Worm (Caenorhabditis elegans): ENCODE measurements around the gene pcp-3.
"Not testable (repeated sequence)": the region's sequence is repeated elsewhere in the genome, so short reads cannot be mapped to it uniquely, and the experiment has no call there.

Gene pcp-3

DNA sequence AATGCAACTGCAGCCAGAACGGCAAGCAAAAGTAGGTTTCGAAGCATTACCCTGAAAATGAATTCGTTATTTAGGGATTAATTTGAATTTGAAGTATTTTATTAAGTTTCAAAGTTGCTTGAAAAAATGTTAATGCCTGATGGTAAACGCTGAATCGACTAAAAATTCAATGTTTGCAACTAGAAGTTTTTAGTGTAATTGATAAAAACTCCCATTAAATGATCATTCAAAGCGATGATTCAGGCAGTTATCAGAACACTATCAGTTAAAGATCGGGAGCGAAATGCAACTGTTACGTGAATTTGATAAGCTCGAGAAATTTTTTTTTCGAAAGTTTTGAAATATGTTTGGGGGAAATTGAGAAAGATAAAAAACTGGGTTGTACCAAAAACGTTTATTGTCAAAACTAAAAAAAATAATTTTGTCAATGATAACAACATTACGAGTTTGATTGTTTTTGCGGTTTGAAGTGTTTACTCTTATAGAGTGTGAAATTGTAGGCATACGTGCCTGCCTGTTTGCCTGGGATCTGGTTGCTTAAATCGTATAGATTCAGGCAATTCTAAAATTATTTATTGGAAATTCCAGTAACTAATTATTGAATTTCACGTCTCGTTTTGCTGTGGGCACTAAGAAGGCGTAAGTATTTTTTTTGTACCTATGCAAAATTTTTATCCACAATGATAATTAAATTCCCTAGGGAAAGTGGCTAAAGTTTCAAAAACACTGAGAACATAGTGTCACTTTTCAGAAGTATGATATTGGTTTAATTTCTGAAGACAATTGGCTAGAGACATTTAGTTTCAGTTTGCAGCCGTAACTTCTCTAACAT, at the start of gene pcp-3:
Gene pcp-3, minus strand, starts transcription at position 51 of the 832 bp plus-strand sequence.
- TF ChIP-seq unc-62 (GFP tag; optimal IDR thresholded peaks at IDR 0.05): no peak

DNA sequence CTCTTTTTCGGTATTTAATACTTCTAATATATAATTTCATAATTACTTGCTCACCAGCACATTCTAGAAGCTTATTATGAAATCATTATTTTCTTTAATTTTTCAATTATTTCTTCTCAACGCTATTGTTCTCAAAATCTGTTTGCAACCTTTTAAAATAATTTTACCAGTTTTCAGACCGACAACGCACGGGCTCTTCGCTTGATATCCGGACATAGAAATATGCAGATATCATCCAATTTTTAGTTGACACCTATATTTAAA, 41.1 kb upstream of the pcp-3 start, which contains the start of gene wnk-1:
Gene wnk-1, plus strand, starts transcription at position 165 of the 264 bp plus-strand sequence.
- no peak for TF ChIP-seq unc-62 (GFP tag; optimal IDR thresholded peaks at IDR 0.05)

DNA sequence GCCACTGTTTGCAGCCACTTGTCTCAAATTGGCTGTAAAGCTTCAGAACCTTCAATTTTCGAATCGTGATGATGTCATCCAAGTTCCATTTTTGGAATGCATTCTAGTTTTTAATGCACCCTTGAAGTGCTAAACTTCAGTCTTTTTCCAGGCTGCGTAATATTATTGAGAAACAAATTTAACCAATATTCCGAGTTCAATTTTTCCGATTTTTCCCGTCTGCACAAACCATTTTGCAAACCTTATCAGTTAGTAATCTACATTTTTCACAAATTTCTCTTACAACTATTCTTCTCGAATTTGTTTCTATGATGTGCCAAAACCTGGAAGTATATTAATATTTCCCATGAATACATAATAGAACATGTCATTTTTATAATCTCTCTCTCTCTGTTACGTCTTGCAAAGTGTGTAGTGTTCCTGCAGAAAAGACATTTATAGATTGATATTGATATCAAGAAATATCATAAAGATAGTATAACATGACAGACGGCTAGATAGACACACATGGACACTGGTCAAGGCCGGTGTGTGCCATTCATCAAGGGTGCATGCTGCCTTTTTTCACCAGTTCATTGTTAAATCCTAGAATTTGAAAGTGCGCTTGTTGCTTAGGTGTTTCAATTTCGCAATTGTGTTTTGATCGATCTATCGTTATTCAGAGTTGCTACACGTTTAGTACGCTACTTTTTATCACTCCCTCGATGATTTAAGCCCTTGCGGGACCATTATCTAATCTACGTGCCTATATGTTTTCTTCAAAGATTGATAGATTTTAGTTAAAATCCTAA, 40.5 kb upstream of the pcp-3 start:
- TF ChIP-seq unc-62 (GFP tag; optimal IDR thresholded peaks at IDR 0.05): no peak

DNA sequence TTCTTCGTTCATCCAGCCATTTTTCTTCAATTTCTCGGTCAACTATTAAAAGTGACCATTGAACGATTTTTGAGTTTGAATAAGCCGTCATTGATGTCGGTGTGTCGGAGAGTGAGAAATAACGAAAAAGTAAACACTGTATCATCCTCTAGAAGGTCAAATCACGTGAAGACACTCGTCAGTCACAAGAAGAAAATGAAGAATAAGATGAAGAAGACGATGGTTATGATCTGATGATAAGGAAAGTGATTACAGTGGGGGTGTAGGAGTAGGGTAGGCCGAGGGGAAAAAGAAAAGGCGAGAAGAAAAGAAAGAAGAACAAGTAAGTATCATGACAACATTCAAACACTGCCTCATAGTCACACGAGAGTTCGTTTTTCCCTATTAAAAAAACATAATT, 39.3 kb upstream of the pcp-3 start:
- TF ChIP-seq unc-62 (GFP tag; optimal IDR thresholded peaks at IDR 0.05): no peak

DNA sequence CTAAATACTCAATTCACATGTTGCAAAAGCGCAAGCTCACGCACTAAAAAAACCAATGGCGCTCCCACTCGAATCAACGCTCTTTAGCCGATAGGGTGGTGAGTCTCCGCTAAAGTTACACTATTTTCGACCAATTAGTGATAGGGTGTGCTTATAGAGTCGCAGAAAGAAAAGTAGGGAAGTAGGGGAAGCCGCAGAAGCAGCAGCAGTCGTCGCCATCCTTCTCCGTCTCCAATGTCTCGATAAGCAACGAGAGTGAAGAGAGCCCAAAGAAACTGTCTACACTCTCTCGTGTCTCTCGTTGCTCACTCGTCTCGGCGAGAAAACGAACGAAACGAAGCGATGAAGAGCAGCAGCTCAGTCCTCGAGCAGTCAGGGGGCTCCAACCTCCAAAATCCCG, 37.9 kb upstream of the pcp-3 start:
- no peak for TF ChIP-seq unc-62 (GFP tag; optimal IDR thresholded peaks at IDR 0.05)

DNA sequence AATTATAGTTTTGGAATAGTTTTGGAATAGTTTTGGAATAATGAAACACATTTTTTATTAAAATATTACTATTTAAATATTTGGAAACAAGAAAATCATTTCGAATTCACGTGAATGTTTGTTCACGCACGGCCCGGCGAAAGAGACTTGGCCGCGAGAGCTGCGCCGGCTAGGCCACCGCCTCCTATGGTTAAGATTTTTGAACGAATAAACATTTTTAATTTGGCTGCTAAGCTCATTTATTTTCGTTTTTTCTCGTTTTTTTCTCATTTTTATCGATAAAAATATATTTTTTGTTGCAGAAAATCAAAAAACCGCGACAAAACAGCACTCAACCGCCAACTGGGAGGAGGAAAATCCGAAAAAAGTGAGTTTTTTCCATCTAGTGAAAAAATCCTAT, 35.7 kb upstream of the pcp-3 start, which contains the start of gene C46C2.7:
Gene C46C2.7, plus strand, starts transcription at position 301 of the 400 bp plus-strand sequence.
- TF ChIP-seq unc-62 (GFP tag; optimal IDR thresholded peaks at IDR 0.05): not testable (repeated sequence)

DNA sequence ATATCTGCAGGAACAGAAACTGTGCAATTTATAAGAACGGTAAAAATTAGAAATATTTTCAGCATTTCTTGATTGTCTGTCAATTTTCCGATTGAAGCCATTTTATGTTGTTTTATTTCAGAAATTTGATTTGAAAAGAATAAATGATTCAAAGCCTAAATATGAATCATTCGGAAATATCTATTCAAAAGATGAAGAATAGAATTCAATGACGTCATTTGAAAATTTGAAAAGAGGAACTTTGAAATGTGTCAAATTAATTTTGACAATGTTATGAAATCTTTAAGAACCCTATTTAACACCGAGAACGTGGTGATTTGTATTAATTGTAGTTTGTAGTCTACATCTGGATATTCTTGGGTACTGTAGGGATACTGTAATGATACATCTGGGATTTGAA, 33.7 kb upstream of the pcp-3 start, which contains the start of gene C46C2.5:
Gene C46C2.5, minus strand, starts transcription at position 101 of the 400 bp plus-strand sequence.
- no peak for TF ChIP-seq unc-62 (GFP tag; optimal IDR thresholded peaks at IDR 0.05)

DNA sequence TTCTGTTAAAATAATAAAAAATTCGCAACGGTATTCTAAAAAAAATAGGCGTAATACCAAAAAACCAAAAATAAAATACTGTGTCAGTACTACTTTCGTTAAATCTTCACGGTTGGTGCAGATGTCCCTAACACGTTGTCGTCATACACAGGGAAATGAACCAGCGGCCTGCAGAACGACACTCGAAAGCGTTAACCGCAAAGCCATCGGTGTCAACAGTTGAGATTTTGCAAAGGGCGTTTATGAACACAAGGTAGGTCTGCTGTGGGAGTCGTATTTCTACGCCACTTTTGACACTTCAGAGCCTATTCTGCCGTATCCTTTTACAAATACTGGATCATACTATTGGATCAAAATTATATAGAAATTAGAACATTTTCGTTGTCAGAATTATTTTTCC, 32.4 kb upstream of the pcp-3 start:
- TF ChIP-seq unc-62 (GFP tag; optimal IDR thresholded peaks at IDR 0.05): no peak

DNA sequence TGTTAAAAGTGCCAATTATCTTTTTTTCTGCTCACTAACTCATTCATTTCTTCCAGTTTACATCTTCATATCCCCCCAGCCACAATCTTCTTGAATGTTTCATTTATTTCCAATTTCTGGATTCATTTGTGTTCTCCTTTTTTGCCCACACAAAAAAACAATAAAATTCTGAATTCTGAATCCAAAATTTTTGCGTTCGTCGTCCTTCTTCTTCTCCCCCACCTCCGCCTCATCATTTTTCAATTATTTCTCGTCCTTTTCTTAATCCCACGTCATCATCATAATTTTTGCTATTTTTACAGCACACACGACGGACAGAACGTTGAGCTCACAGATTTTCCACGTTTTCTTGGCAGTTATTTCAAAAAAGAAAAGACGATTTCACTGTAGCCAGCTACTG, 25.7 kb upstream of the pcp-3 start, which contains the start of gene C07C7.1:
Gene C07C7.1, plus strand, starts transcription at position 301 of the 400 bp plus-strand sequence.
- no peak for TF ChIP-seq unc-62 (GFP tag; optimal IDR thresholded peaks at IDR 0.05)

DNA sequence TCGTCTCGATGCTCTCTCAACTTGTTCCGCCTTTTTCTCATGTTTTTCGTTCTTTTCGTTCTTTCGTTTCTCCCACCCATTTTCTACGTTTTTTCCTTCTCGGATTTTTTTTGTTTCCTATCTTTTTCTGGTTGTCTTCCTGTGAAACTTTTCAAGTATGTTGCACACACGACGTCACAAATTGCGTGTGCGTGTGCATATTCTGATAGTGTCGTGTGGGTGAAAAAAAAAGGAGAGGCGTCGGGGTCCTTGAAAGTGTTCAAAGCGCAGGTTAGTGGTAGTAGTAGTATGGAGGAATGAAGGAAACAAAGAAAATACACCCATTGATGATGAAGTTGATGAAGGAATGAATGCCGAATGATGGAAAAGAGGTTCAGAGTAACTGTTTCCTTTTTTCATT, 10.9 kb upstream of the pcp-3 start:
- TF ChIP-seq unc-62 (GFP tag; optimal IDR thresholded peaks at IDR 0.05): no peak

DNA sequence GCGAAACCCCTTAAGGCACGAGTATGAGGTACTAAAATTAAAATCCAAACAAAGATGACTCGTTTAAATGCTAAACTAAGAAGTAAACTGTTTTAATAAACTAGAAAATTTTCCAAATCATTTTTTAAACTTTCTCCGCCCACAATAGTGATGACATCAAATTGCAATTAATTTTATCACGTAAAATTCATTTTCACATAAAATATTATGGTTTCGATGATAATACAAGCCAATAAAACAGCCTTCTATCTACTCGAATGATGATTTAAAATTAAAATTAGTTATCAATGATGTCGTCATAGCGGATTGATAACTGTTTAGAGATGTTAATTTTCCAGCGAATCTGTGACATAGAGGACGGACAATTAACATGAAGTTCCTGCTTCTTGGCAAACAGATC, 6.9 kb upstream of the pcp-3 start, which contains the start of gene C07C7.3:
Gene C07C7.3, plus strand, starts transcription at position 371 of the 400 bp plus-strand sequence.
- TF ChIP-seq unc-62 (GFP tag; optimal IDR thresholded peaks at IDR 0.05): no peak

DNA sequence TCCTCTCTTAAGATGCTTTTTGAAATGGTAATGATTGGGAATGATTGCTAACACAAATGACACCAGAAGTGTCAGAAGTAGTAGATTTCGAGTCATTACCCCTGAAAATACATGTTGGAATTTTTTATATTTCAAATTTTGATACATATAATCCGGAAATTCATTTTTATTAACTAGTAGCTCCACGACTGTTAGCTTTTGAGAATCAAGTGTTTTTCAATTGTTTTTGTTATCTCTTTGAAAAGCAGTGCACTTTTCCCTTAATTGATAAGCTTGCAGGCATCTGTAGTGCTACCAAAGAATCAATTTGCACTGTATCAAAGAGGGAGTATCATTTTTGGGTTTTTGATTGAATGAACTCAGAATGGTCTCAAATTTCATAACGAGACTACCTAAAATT, 6.2 kb upstream of the pcp-3 start, which contains the start of gene pcp-2:
Gene pcp-2, minus strand, starts transcription at position 101 of the 400 bp plus-strand sequence.
- TF ChIP-seq unc-62 (GFP tag; optimal IDR thresholded peaks at IDR 0.05): no peak

DNA sequence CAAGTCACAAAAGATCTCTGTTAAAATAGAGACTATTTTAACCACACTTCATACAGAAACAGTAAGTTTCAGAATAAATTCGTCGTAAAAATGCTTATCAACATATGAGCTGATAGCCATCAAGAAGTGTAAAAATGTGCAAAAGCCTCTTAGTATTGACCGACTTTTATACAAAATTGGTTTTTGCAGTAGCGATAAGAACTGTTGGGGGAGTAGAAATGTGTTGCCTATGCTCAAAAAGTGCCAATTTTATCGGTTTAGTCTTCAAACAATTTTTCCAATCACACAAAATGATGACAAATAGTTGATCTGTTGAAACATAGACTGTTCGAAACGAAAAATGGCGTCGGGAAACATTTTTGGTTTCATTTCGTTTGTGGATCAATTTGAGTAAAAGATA, 1.0 kb upstream of the pcp-3 start:
- TF ChIP-seq unc-62 (GFP tag; optimal IDR thresholded peaks at IDR 0.05): no peak

DNA sequence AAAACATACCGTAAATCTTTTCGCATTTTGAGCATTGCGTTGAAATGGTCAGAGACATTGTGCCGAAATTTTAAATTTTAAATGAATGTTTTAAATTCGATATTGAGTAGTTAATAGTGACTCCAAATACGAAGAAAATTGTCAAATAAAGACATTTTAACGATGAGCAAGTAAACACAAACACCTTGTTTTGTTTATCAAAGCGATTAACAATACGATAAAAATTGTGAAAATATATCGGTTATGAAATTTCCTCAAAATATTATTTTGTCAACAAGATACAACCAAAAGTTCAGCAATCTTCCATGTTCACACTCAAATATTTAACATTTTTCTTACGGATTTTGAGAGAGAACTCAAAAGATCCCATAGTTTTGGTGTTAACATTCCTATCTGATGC, 4.6 kb downstream of the pcp-3 start, which contains the start of gene F23B2.10:
Gene F23B2.10, minus strand, starts transcription at position 101 of the 400 bp plus-strand sequence.
- TF ChIP-seq unc-62 (GFP tag; optimal IDR thresholded peaks at IDR 0.05): no peak

DNA sequence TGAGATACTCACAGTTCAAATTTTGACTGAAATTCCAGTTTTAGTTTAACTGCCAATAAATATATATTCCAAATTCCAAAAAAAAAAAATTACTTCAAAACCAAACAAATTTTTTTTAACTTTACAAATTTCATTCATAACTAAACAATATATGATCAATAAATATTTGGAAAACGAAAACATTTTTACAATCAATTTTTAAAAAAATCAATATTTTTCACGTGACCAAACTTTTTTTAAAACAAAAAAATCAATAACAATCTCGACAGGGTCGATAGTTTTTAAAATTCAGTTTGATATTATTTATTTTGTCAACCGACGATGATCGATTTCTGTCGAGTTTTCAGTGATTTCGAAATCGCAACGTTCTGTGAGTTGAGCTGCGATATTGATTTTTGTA, 8.6 kb downstream of the pcp-3 start, which contains the start of gene F23B2.7:
Gene F23B2.7, plus strand, starts transcription at position 301 of the 400 bp plus-strand sequence.
- TF ChIP-seq unc-62 (GFP tag; optimal IDR thresholded peaks at IDR 0.05): no peak

DNA sequence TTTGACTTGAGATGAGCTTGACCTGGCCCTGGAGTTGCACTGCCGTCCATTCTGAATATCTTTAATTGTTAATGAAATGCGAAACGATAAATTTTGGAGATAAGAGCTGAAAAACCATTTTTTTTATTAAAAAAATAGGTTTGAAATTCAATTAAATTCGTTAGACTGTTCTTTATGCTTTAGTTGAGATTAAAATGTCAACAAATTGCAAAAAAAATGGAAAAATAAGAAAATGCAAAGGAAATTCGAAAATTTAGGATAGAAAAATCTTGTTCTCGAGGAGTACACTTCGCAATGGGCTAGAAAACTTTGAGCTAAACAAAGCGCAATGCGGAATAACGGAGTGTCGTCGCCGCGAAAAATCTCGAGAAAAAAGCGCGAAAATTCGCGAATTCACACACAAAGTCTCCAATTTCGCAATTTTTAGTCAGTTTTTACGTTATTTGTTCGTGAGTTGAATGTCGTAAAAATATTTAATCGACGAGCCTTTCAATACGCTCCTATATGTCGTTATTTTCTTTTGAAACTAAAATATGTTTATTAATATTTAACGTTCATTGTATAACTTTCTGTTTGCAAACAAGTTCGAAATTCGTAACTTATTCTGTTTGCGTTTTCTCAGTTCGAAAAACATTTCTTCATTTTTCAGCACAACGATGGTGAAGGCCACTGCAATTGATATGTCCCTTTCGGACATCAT, 11.8 kb downstream of the pcp-3 start, which contains the start of the genes rpb-12 and aly-2:
Gene rpb-12, minus strand, starts transcription at position 51 of the 700 bp plus-strand sequence.
Gene aly-2, plus strand, starts transcription at position 650 of the 700 bp plus-strand sequence.
- no peak for TF ChIP-seq unc-62 (GFP tag; optimal IDR thresholded peaks at IDR 0.05)

All from whole organism, dauer.